Worm (Caenorhabditis elegans) whole organism, L4/young adult: ENCODE measurements around the gene best-17.

Experiments used
- W03F9.2 ChIP-seq: fragments of 150-350 bp; optimal IDR thresholded peaks from 2 replicates; lab custom pipeline; 2014; ENCODE audit warnings: missing biosample characterization, missing genetic modification characterization
- dao-5 ChIP-seq: sonication (generic microtip); optimal IDR thresholded peaks from 2 replicates; lab custom pipeline; 2016; ENCODE audit warnings: missing genotype, missing genetic modification characterization, moderate library complexity, missing compliant biosample characterization
- him-1 ChIP-seq: sonication (generic microtip); optimal IDR thresholded peaks from 2 replicates; lab custom pipeline; 2016; ENCODE audit warnings: missing genotype, missing genetic modification reagents, missing genetic modification characterization, missing compliant biosample characterization

ce11 chrIII:599279-599678 lies 10.2 kb downstream of the best-17 start:
- no peak for TF ChIP-seq him-1 (tag; lab: Kevin White, UChicago)
- no peak for TF ChIP-seq W03F9.2 (tag; lab: Kevin White, UChicago)
- no peak for TF ChIP-seq dao-5
